Worm (Caenorhabditis elegans) whole organism, L2 larva: ENCODE results near the gene nnt-1.

Source experiments
- ceh-82 ChIP-seq: fragments of 150-350 bp; optimal IDR thresholded peaks from 2 replicates; lab custom pipeline; 2014; ENCODE audit warnings: missing biosample characterization, missing genetic modification characterization
- elt-3 ChIP-seq: sonication (generic microtip); optimal IDR thresholded peaks from 2 replicates; lab custom pipeline; 2017; ENCODE audit warnings: missing biosample characterization, missing genetic modification characterization
- fos-1 ChIP-seq: fragments of 150-350 bp; optimal IDR thresholded peaks from 2 replicates; lab custom pipeline; 2014; ENCODE audit warnings: missing biosample characterization, missing genetic modification characterization
- lin-39 ChIP-seq: fragments of 150-350 bp; optimal IDR thresholded peaks from 2 replicates; lab custom pipeline; 2014; ENCODE audit warnings: missing biosample characterization, missing genetic modification reagents, missing genetic modification characterization
- lsy-2 ChIP-seq, 2 experiments: fragments of 150-350 bp in 1 of 2; sonication (generic microtip) in 1 of 2; optimal IDR thresholded peaks; 2 replicates each; lab custom pipeline; 2014 to 2017; ENCODE audit warnings: missing biosample characterization in 2 of 2, missing genetic modification characterization in 2 of 2
- mab-5 ChIP-seq: fragments of 150-350 bp; optimal IDR thresholded peaks from 2 replicates; lab custom pipeline; 2014; ENCODE audit warnings: missing biosample characterization, missing genetic modification characterization
- nhr-10 ChIP-seq: sonication (generic microtip); optimal IDR thresholded peaks from 2 replicates; lab custom pipeline; 2017; ENCODE audit warnings: missing biosample characterization, missing genetic modification characterization
- nhr-21 ChIP-seq: fragments of 150-350 bp; optimal IDR thresholded peaks from 2 replicates; lab custom pipeline; 2014; ENCODE audit warnings: missing biosample characterization, missing genetic modification characterization
- nhr-237 ChIP-seq: fragments of 150-350 bp; optimal IDR thresholded peaks from 2 replicates; lab custom pipeline; 2014; ENCODE audit warnings: missing biosample characterization, missing genetic modification characterization
- nhr-25 ChIP-seq: fragments of 150-350 bp; sonication (generic microtip); optimal IDR thresholded peaks from 3 replicates; lab custom pipeline; 2014; ENCODE audit warnings: missing biosample characterization, missing genetic modification characterization
- nhr-77 ChIP-seq: fragments of 150-350 bp; optimal IDR thresholded peaks from 2 replicates; lab custom pipeline; 2014; ENCODE audit warnings: missing biosample characterization, missing genetic modification characterization
- peb-1 ChIP-seq: fragments of 150-350 bp; optimal IDR thresholded peaks from 2 replicates; lab custom pipeline; 2014; ENCODE audit warnings: missing biosample characterization, missing genetic modification characterization
- skn-1 ChIP-seq: sonication (generic microtip); optimal IDR thresholded peaks from 2 replicates; lab custom pipeline; 2017; ENCODE audit warnings: missing biosample characterization, missing genetic modification characterization
- unc-62 ChIP-seq: fragments of 150-350 bp; optimal IDR thresholded peaks from 2 replicates; lab custom pipeline; 2014; ENCODE audit warnings: missing biosample characterization, missing genetic modification reagents, missing genetic modification characterization
- ztf-4 ChIP-seq: fragments of 150-350 bp; optimal IDR thresholded peaks from 2 replicates; lab custom pipeline; 2014; ENCODE audit warnings: missing biosample characterization, missing genetic modification characterization

Gene nnt-1

ce11 chrX:6175829-6176228 lies 53.7 kb downstream of the nnt-1 start, which contains the start of gene T25B2.3:
TSS of gene T25B2.3 (plus strand) at chrX:6176129.
- TF ChIP-seq unc-62 (GFP tag; lab: Kevin White, UChicago) (no peak), ceh-82 (no peak), nhr-77 (no peak), peb-1 (no peak), lsy-2 (tag; optimal IDR thresholded peaks at IDR 0.05; lab: Kevin White, UChicago) (no peak), ztf-4 (tag; lab: Kevin White, UChicago) (no peak), lin-39 (tag; lab: Kevin White, UChicago) (no peak), nhr-25 (tag; lab: Kevin White, UChicago) (no peak), fos-1 (no peak), nhr-21 (tag; lab: Kevin White, UChicago) (no peak), nhr-10 (tag; lab: Kevin White, UChicago) (no peak), mab-5 (no peak), elt-3 (tag; lab: Kevin White, UChicago) (no peak), nhr-237 (tag; lab: Kevin White, UChicago) (no peak), skn-1 (tag; lab: Kevin White, UChicago) (no peak)
- TF ChIP-seq, all 48 proteins: peak for 0
